Worm (Caenorhabditis elegans) whole organism, midembryonic: ENCODE measurements around the gene F21D5.5.

Source experiments
- T22C8.4 ChIP-seq: fragments of 200-800 bp; sonication (Bioruptor generic); IDR thresholded peaks from 2 replicates; pipeline ENCODE4 v1.3.6; 2022; ENCODE audit warnings: missing genetic modification characterization, missing compliant biosample characterization
- cog-1 ChIP-seq: sonication (generic microtip); optimal IDR thresholded peaks from 2 replicates; lab custom pipeline; 2016; ENCODE audit warnings: missing genetic modification characterization, missing compliant biosample characterization
- med-1 ChIP-seq: sonication (generic microtip); optimal IDR thresholded peaks from 2 replicates; lab custom pipeline; 2017; ENCODE audit warnings: missing genetic modification characterization, mild to moderate bottlenecking, missing compliant biosample characterization, antibody characterized with exemption, missing genetic modification reagents; ENCODE audit not compliant: insufficient read depth
- tab-1 ChIP-seq: fragments of 200-800 bp; sonication (Bioruptor generic); IDR thresholded peaks from 2 replicates; pipeline ENCODE4 v1.3.6; 2022; ENCODE audit warnings: missing genetic modification characterization, missing compliant biosample characterization
- ztf-23 ChIP-seq: fragments of 200-800 bp; sonication (Bioruptor generic); IDR thresholded peaks from 2 replicates; pipeline ENCODE4 v1.3.6; 2022; ENCODE audit warnings: missing genetic modification reagents, missing genetic modification characterization, missing compliant biosample characterization

DNA sequence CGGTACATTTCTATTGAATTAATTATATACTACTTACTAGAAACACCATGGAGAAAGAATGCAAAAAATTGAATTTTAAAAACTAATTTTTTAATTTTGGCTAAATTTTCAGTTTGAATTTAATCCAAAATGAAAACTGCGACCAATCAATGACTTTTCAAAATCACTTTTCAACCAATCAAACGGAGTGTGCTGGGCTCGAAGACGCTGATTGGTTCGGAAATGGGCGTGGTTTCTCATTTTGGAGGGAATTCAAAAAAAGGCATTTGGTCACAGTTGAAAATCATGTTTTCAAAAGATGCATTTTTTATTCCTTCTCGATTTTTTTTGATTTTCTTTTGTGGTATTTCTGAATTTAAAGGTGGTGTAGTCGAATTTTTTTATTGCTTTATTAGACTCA lies 9.8 kb upstream of the F21D5.5 start:
- no peak for TF ChIP-seq cog-1 (tag; lab: Kevin White, UChicago)
- TF ChIP-seq T22C8.4 (GFP tag; lab: Robert Waterston, UW): no peak
- TF ChIP-seq med-1 (GFP tag; lab: Kevin White, UChicago): no peak
- TF ChIP-seq tab-1 (GFP tag; lab: Robert Waterston, UW): no peak
- no peak for TF ChIP-seq ztf-23 (GFP tag; lab: Robert Waterston, UW)
